Fruit fly (Drosophila melanogaster) whole organism, embryonic: ENCODE results near the gene mus101.

Experiments used
- CG10366 ChIP-seq: fragments of 200-800 bp; sonication (Bioruptor generic); IDR thresholded peaks from 2 replicates; pipeline ENCODE4 v1.3.6; 2022; ENCODE audit warnings: missing biosample characterization, missing genetic modification characterization
- CG10565 ChIP-seq: fragments of 200-800 bp; sonication (Bioruptor generic); optimal IDR thresholded peaks from 3 replicates; lab custom pipeline; 2016; ENCODE audit warnings: missing biosample characterization, mild to moderate bottlenecking, missing genetic modification characterization
- CG11398 ChIP-seq: fragments of 200-800 bp; sonication (Bioruptor generic); optimal IDR thresholded peaks from 2 replicates; lab custom pipeline; 2016; ENCODE audit warnings: missing biosample characterization, missing genetic modification characterization
- CG11723 ChIP-seq: fragments of 200-800 bp; sonication (Bioruptor generic); optimal IDR thresholded peaks from 2 replicates; lab custom pipeline; 2017; ENCODE audit warnings: missing biosample characterization, mild to moderate bottlenecking, missing genetic modification characterization
- CG12219 ChIP-seq: fragments of 200-800 bp; sonication (Bioruptor generic); optimal IDR thresholded peaks from 3 replicates; lab custom pipeline; 2018; ENCODE audit warnings: missing biosample characterization, mild to moderate bottlenecking, missing genetic modification characterization
- CG12299 ChIP-seq: fragments of 200-800 bp; sonication (Bioruptor generic); optimal IDR thresholded peaks from 2 replicates; lab custom pipeline; 2018; ENCODE audit warnings: missing biosample characterization, mild to moderate bottlenecking, missing genetic modification characterization
- CG13296 ChIP-seq: fragments of 200-800 bp; sonication (Bioruptor generic); optimal IDR thresholded peaks from 3 replicates; lab custom pipeline; 2018; ENCODE audit warnings: missing biosample characterization, mild to moderate bottlenecking, missing genetic modification characterization
- CG1529 ChIP-seq: fragments of 200-800 bp; sonication (Bioruptor generic); optimal IDR thresholded peaks from 3 replicates; lab custom pipeline; 2018; ENCODE audit warnings: missing biosample characterization, missing genetic modification characterization
- CG1602 ChIP-seq: fragments of 200-800 bp; sonication (Bioruptor generic); optimal IDR thresholded peaks from 3 replicates; lab custom pipeline; 2016; ENCODE audit warnings: missing biosample characterization, missing genetic modification characterization
- CG2129 ChIP-seq: fragments of 200-800 bp; sonication (Bioruptor generic); IDR thresholded peaks from 2 replicates; pipeline ENCODE4 v1.3.6; 2022; ENCODE audit warnings: missing biosample characterization, missing genetic modification characterization; ENCODE audit not compliant: partially characterized antibody
- CG2875 ChIP-seq: fragments of 200-800 bp; sonication (Bioruptor generic); optimal IDR thresholded peaks from 2 replicates; lab custom pipeline; 2017; ENCODE audit warnings: missing biosample characterization, mild to moderate bottlenecking, missing genetic modification characterization, missing genetic modification reagents
- CG2889 ChIP-seq: fragments of 200-800 bp; sonication (Bioruptor generic); IDR thresholded peaks from 3 replicates; pipeline ENCODE4 v1.3.6; 2022; ENCODE audit warnings: missing biosample characterization, missing genetic modification characterization
- CG3163 ChIP-seq: fragments of 200-800 bp; sonication (Bioruptor generic); optimal IDR thresholded peaks from 3 replicates; lab custom pipeline; 2016; ENCODE audit warnings: missing biosample characterization, missing genetic modification characterization
- CG3847 ChIP-seq: fragments of 200-800 bp; sonication (Bioruptor generic); IDR thresholded peaks from 2 replicates; pipeline ENCODE4 v1.3.6; 2022; ENCODE audit warnings: missing biosample characterization, missing genetic modification characterization
- CG4328 ChIP-seq: fragments of 200-800 bp; sonication (Bioruptor generic); optimal IDR thresholded peaks from 3 replicates; lab custom pipeline; 2017; ENCODE audit warnings: missing biosample characterization, missing genetic modification reagents, missing genetic modification characterization
- CG4404 ChIP-seq: fragments of 200-800 bp; sonication (Bioruptor generic); IDR thresholded peaks from 2 replicates; pipeline ENCODE4 v1.3.6; 2022; ENCODE audit warnings: missing biosample characterization, missing genetic modification characterization
- CG4617 ChIP-seq: fragments of 200-800 bp; sonication (Bioruptor generic); optimal IDR thresholded peaks from 3 replicates; lab custom pipeline; 2016; ENCODE audit warnings: missing biosample characterization, missing genetic modification characterization, borderline replicate concordance
- CG6813 ChIP-seq: fragments of 200-800 bp; sonication (Bioruptor generic); optimal IDR thresholded peaks from 2 replicates; lab custom pipeline; 2017; ENCODE audit warnings: missing biosample characterization, missing genetic modification characterization, mild to moderate bottlenecking, moderate library complexity, missing genetic modification reagents
- CG7745 ChIP-seq: fragments of 200-800 bp; sonication (Bioruptor generic); optimal IDR thresholded peaks from 2 replicates; lab custom pipeline; 2018; ENCODE audit warnings: missing biosample characterization, mild to moderate bottlenecking, missing genetic modification characterization, moderate library complexity
- CG9215 ChIP-seq: fragments of 200-800 bp; sonication (Bioruptor generic); IDR thresholded peaks from 2 replicates; pipeline ENCODE4 v1.3.6; 2022; ENCODE audit warnings: missing biosample characterization, missing genetic modification characterization
- Doc2 ChIP-seq: fragments of 200-800 bp; sonication (Bioruptor generic); IDR thresholded peaks from 2 replicates; pipeline ENCODE4 v1.3.6; 2022; ENCODE audit warnings: missing biosample characterization, missing genetic modification characterization
- E2f2 ChIP-seq: fragments of 200-800 bp; sonication (Bioruptor generic); IDR thresholded peaks from 2 replicates; pipeline ENCODE4 v1.3.6; 2022; ENCODE audit warnings: missing biosample characterization, missing genetic modification characterization
- HHEX ChIP-seq: fragments of 200-800 bp; sonication (Bioruptor generic); optimal IDR thresholded peaks from 3 replicates; lab custom pipeline; 2017; ENCODE audit warnings: missing biosample characterization, mild to moderate bottlenecking, missing genetic modification characterization, missing genetic modification reagents
- HLH4C ChIP-seq: fragments of 200-800 bp; sonication (Bioruptor generic); IDR thresholded peaks from 3 replicates; pipeline ENCODE4 v1.3.6; 2022; ENCODE audit warnings: missing biosample characterization, missing genetic modification characterization; ENCODE audit not compliant: partially characterized antibody
- MESR4 ChIP-seq: fragments of 200-800 bp; sonication (Bioruptor generic); optimal IDR thresholded peaks from 2 replicates; lab custom pipeline; 2018; ENCODE audit warnings: missing biosample characterization, mild to moderate bottlenecking, missing genetic modification characterization, moderate library complexity
- Mrtf ChIP-seq: fragments of 200-800 bp; sonication (Bioruptor generic); IDR thresholded peaks from 3 replicates; pipeline ENCODE4 v1.3.6; 2022; ENCODE audit warnings: missing biosample characterization, missing genetic modification characterization
- Sry-β ChIP-seq: fragments of 200-800 bp; sonication (Bioruptor generic); optimal IDR thresholded peaks from 2 replicates; lab custom pipeline; 2018; ENCODE audit warnings: missing biosample characterization, mild to moderate bottlenecking, missing genetic modification characterization, moderate library complexity
- ase ChIP-seq: fragments of 200-800 bp; sonication (Bioruptor generic); IDR thresholded peaks from 3 replicates; pipeline ENCODE4 v1.3.6; 2022; ENCODE audit warnings: missing biosample characterization, missing genetic modification characterization
- bsh ChIP-seq, 2 experiments: fragments of 200-800 bp; sonication (Bioruptor generic); optimal IDR thresholded peaks; 2 replicates each; lab custom pipeline; 2017 to 2018; ENCODE audit warnings: mild to moderate bottlenecking in 2 of 2, missing biosample characterization in 2 of 2, missing genetic modification characterization in 2 of 2, moderate library complexity in 1 of 2
- cad ChIP-seq: fragments of >200 bp; optimal IDR thresholded peaks from 2 replicates; lab custom pipeline; 2017; ENCODE audit warnings: missing biosample characterization, missing genetic modification characterization
- ci ChIP-seq: fragments of 200-800 bp; sonication (Bioruptor generic); IDR thresholded peaks from 3 replicates; pipeline ENCODE4 v1.3.6; 2022; ENCODE audit warnings: missing biosample characterization, missing genetic modification characterization
- corto ChIP-seq: fragments of 200-800 bp; sonication (Bioruptor generic); optimal IDR thresholded peaks from 2 replicates; lab custom pipeline; 2016; ENCODE audit warnings: missing biosample characterization, mild to moderate bottlenecking, missing genetic modification characterization, moderate library complexity
- disco-r ChIP-seq: fragments of 200-800 bp; sonication (Bioruptor generic); optimal IDR thresholded peaks from 2 replicates; lab custom pipeline; 2016; ENCODE audit warnings: missing biosample characterization, missing genetic modification characterization
- fd3F ChIP-seq: fragments of 200-800 bp; sonication (Bioruptor generic); optimal IDR thresholded peaks from 2 replicates; lab custom pipeline; 2018; ENCODE audit warnings: missing biosample characterization, mild to moderate bottlenecking, missing genetic modification characterization, moderate library complexity
- fd64A ChIP-seq: fragments of 200-800 bp; sonication (Bioruptor generic); optimal IDR thresholded peaks from 3 replicates; lab custom pipeline; 2018; ENCODE audit warnings: missing biosample characterization, mild to moderate bottlenecking, missing genetic modification characterization
- fu2 ChIP-seq: fragments of 200-800 bp; sonication (Bioruptor generic); optimal IDR thresholded peaks from 2 replicates; lab custom pipeline; 2016; ENCODE audit warnings: missing biosample characterization, missing genetic modification characterization
- gce ChIP-seq: fragments of 200-800 bp; sonication (Bioruptor generic); IDR thresholded peaks from 3 replicates; pipeline ENCODE4 v1.3.6; 2022; ENCODE audit warnings: missing biosample characterization, missing genetic modification characterization
- ind ChIP-seq: fragments of 200-800 bp; sonication (Bioruptor generic); optimal IDR thresholded peaks from 3 replicates; lab custom pipeline; 2016; ENCODE audit warnings: missing biosample characterization, missing genetic modification characterization
- ken ChIP-seq: fragments of 200-800 bp; sonication (Bioruptor generic); IDR thresholded peaks from 3 replicates; pipeline ENCODE4 v1.3.6; 2022; ENCODE audit warnings: missing biosample characterization, missing genetic modification characterization
- klu ChIP-seq: fragments of 200-800 bp; sonication (Bioruptor generic); IDR thresholded peaks from 2 replicates; pipeline ENCODE4 v1.3.6; 2022; ENCODE audit warnings: missing biosample characterization, missing genetic modification characterization
- mirr ChIP-seq: fragments of 200-800 bp; sonication (Bioruptor generic); optimal IDR thresholded peaks from 3 replicates; lab custom pipeline; 2018; ENCODE audit warnings: missing biosample characterization, mild to moderate bottlenecking, missing genetic modification characterization
- mld ChIP-seq: fragments of 200-800 bp; sonication (Bioruptor generic); IDR thresholded peaks from 3 replicates; pipeline ENCODE4 v1.3.6; 2022; ENCODE audit warnings: missing biosample characterization, missing genetic modification characterization; ENCODE audit not compliant: partially characterized antibody
- peb ChIP-seq: fragments of 200-800 bp; sonication (Bioruptor generic); IDR thresholded peaks from 2 replicates; pipeline ENCODE4 v1.3.6; 2022; ENCODE audit warnings: missing biosample characterization, missing genetic modification characterization
- pfk ChIP-seq: fragments of 200-800 bp; sonication (Bioruptor generic); optimal IDR thresholded peaks from 2 replicates; lab custom pipeline; 2018; ENCODE audit warnings: missing biosample characterization, mild to moderate bottlenecking, missing genetic modification characterization, moderate library complexity
- pho ChIP-seq: fragments of 200-800 bp; sonication (Bioruptor generic); optimal IDR thresholded peaks from 2 replicates; lab custom pipeline; 2016; ENCODE audit warnings: missing biosample characterization, missing genetic modification characterization
- sr ChIP-seq: fragments of 200-800 bp; sonication (Bioruptor generic); IDR thresholded peaks from 3 replicates; pipeline ENCODE4 v1.3.6; 2022; ENCODE audit warnings: missing biosample characterization, missing genetic modification characterization
- stwl ChIP-seq: fragments of 200-800 bp; sonication (Bioruptor generic); optimal IDR thresholded peaks from 3 replicates; lab custom pipeline; 2018; ENCODE audit warnings: missing biosample characterization, mild to moderate bottlenecking, missing genetic modification characterization, moderate library complexity
- tio ChIP-seq: fragments of 200-800 bp; sonication (Bioruptor generic); optimal IDR thresholded peaks from 2 replicates; lab custom pipeline; 2017; ENCODE audit warnings: missing biosample characterization, missing genetic modification characterization, inconsistent platforms
- trem ChIP-seq: fragments of 200-800 bp; optimal IDR thresholded peaks from 3 replicates; lab custom pipeline; 2019; ENCODE audit warnings: missing biosample characterization, mild to moderate bottlenecking, missing genetic modification characterization, moderate library complexity
- z ChIP-seq: fragments of 200-800 bp; sonication (Bioruptor generic); IDR thresholded peaks from 3 replicates; pipeline ENCODE4 v1.3.6; 2022; ENCODE audit warnings: missing biosample characterization, missing genetic modification characterization
- zf30C ChIP-seq: fragments of 200-800 bp; sonication (Bioruptor generic); optimal IDR thresholded peaks from 3 replicates; lab custom pipeline; 2018; ENCODE audit warnings: missing biosample characterization, mild to moderate bottlenecking, missing genetic modification characterization

Gene mus101

DNA sequence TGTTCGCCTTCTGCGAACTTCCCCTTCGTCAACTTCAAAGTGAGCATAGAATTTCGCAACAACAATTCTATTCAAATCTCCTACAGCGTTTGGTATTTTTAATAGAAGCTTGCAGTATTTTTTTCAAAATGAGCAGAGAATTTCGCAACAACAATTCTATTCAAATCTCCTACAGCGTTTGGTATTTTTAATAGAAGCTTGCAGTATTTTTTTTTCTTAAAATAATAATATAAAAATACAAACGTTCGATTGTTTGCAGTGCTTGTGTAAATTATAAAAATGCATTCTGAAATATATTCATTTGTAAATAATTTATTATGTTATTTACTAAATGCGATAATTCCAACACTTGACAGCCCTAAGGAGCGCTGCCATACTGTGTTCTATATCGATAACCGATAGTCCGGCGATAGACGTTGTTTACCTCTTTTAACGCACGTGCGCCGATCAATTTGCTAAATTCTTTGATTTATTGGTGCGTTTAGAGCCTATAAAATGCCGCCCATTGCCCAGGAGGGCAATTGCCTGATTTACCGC, 34.8 kb downstream of the mus101 start, which contains the start of the genes CG32625 and Rtc1 (continued):
- no peak for TF ChIP-seq pfk (GFP tag; lab: Kevin White, UChicago)
- TF ChIP-seq fu2 (GFP tag; lab: Kevin White, UChicago): no peak
- TF ChIP-seq CG4404: no peak
- TF ChIP-seq CG12219 (GFP tag; lab: Kevin White, UChicago): no peak
- TF ChIP-seq Doc2 (GFP tag; lab: Robert Waterston, UW): no peak
- TF ChIP-seq bsh (GFP tag; optimal IDR thresholded peaks at IDR 0.05; lab: Kevin White, UChicago): peak in 1 of 2 experiments; percentile 49
- peak; percentile 1 for TF ChIP-seq CG4617
- TF ChIP-seq zf30C (GFP tag; lab: Kevin White, UChicago): no peak
- TF ChIP-seq sr (GFP tag; lab: Robert Waterston, UW): no peak
- peak; percentile 37 for TF ChIP-seq CG13296
- TF ChIP-seq E2f2 (GFP tag; lab: Robert Waterston, UW): peak; percentile 61
- peak; percentile 10 for TF ChIP-seq CG1602 (GFP tag; lab: Kevin White, UChicago)
- no peak for TF ChIP-seq CG9215 (GFP tag; lab: Robert Waterston, UW)
- TF ChIP-seq CG11723 (GFP tag; lab: Kevin White, UChicago): no peak
- peak; percentile 62; the same call in 1 of the 3 replicates for TF ChIP-seq ken (GFP tag; lab: Robert Waterston, UW)
- TF ChIP-seq gce (GFP tag; lab: Robert Waterston, UW): no peak
- TF ChIP-seq stwl (tag; lab: Kevin White, UChicago): peak; percentile 74
- 0 out of 2 replicates have a peak, but pooled peaks have one; percentile 20 for TF ChIP-seq CG2129
- TF ChIP-seq disco-r (GFP tag; lab: Kevin White, UChicago): no peak
- no peak for TF ChIP-seq peb
- TF ChIP-seq mirr: no peak
- no peak for TF ChIP-seq mld (GFP tag; lab: Robert Waterston, UW)
- peak; percentile 31 for TF ChIP-seq ind (GFP tag; lab: Kevin White, UChicago)
- TF ChIP-seq MESR4 (GFP tag; lab: Kevin White, UChicago): peak; percentile 29
- no peak for TF ChIP-seq CG11398 (GFP tag; lab: Kevin White, UChicago)
- peak; percentile 33; the same call in 1 of the 2 replicates for TF ChIP-seq CG10366 (GFP tag; lab: Robert Waterston, UW)
- TF ChIP-seq klu (GFP tag; lab: Robert Waterston, UW): no peak
- no peak for TF ChIP-seq fd64A (GFP tag; lab: Kevin White, UChicago)
- TF ChIP-seq CG3163 (GFP tag; lab: Kevin White, UChicago): no peak
- TF ChIP-seq CG2875 (GFP tag; lab: Kevin White, UChicago): no peak
- TF ChIP-seq CG2889 (GFP tag; lab: Robert Waterston, UW): no peak
- TF ChIP-seq CG4328: peak; percentile 5
- no peak for TF ChIP-seq HHEX (GFP tag; lab: Kevin White, UChicago)
- TF ChIP-seq corto (GFP tag; lab: Kevin White, UChicago): no peak
- no peak for TF ChIP-seq CG1529 (GFP tag; lab: Kevin White, UChicago)
- peak; percentile 58 for TF ChIP-seq CG12299 (tag; lab: Kevin White, UChicago)
- peak; percentile 73; the same call in 2 of the 3 replicates for TF ChIP-seq ci (GFP tag; lab: Robert Waterston, UW)
- no peak for TF ChIP-seq Mrtf (GFP tag; lab: Robert Waterston, UW)
- TF ChIP-seq CG10565: no peak
- peak; percentile 70 for TF ChIP-seq HLH4C (GFP tag; lab: Robert Waterston, UW)
- peak; percentile 97 for TF ChIP-seq trem (tag; lab: Kevin White, UChicago)
- no peak for TF ChIP-seq CG7745 (tag; lab: Kevin White, UChicago)
- no peak for TF ChIP-seq z
- no peak for TF ChIP-seq cad (GFP tag; lab: Kevin White, UChicago)
- TF ChIP-seq CG3847: peak; percentile 70
- no peak for TF ChIP-seq CG6813 (GFP tag; lab: Kevin White, UChicago)
- no peak for TF ChIP-seq Sry-β
- TF ChIP-seq pho (GFP tag; lab: Kevin White, UChicago): no peak
- TF ChIP-seq tio (GFP tag; lab: Kevin White, UChicago): no peak
- TF ChIP-seq fd3F (GFP tag; lab: Kevin White, UChicago): peak; percentile 14
- TF ChIP-seq ase (GFP tag; lab: Robert Waterston, UW): 0 out of 3 replicates have a peak, but pooled peaks have one; percentile 52
